Fruit fly (Drosophila melanogaster) Kc167 (cell line): Measurements from ENCODE around the gene CG14015.

Experiments used
- Myc ChIP-seq: fragments of >200 bp; optimal IDR thresholded peaks from 2 replicates; lab custom pipeline; 2017; ENCODE audit warnings: missing external identifiers
- Sin3A ChIP-seq: fragments of >200 bp; optimal IDR thresholded peaks from 2 replicates; lab custom pipeline; 2018; ENCODE audit warnings: missing external identifiers
- h ChIP-seq: fragments of >200 bp; optimal IDR thresholded peaks from 3 replicates; lab custom pipeline; 2018; ENCODE audit warnings: missing external identifiers
- insv ChIP-seq: fragments of >200 bp; optimal IDR thresholded peaks from 3 replicates; lab custom pipeline; 2018; ENCODE audit warnings: missing external identifiers
- psq ChIP-seq: fragments of >200 bp; optimal IDR thresholded peaks from 2 replicates; lab custom pipeline; 2017; ENCODE audit warnings: missing external identifiers
- ttk ChIP-seq: sonication (Bioruptor generic); optimal IDR thresholded peaks from 2 replicates; lab custom pipeline; 2017; ENCODE audit warnings: missing external identifiers

CG14015 gene

dm6 chr2L:5546518-5547287 is 7.7 kb upstream of the CG14015 start, which contains the start of gene Oscillin:
Oscillin (plus strand) TSS chr2L:5547086.
- TF ChIP-seq h (lab: Kevin White, UChicago) (no peak), Myc (lab: Kevin White, UChicago) (no peak), psq (lab: Kevin White, UChicago) (no peak), Sin3A (lab: Kevin White, UChicago) (no peak), insv (lab: Kevin White, UChicago) (no peak), ttk (no peak)

dm6 chr2L:5546207-5546517 is 7.2 kb upstream of the CG14015 start:
- no peak for TF ChIP-seq psq (lab: Kevin White, UChicago)
- TF ChIP-seq Myc (lab: Kevin White, UChicago), result no peak
- no peak for TF ChIP-seq insv (lab: Kevin White, UChicago)
- no peak for TF ChIP-seq ttk
- TF ChIP-seq Sin3A (lab: Kevin White, UChicago), result no peak
- TF ChIP-seq h (lab: Kevin White, UChicago), result no peak

- TF ChIP-seq Sin3A (lab: Kevin White, UChicago) (no peak), psq (lab: Kevin White, UChicago) (no peak), h (lab: Kevin White, UChicago) (no peak), ttk (no peak), insv (lab: Kevin White, UChicago) (no peak), Myc (lab: Kevin White, UChicago) (no peak)
These were observed 4.0 kb upstream of the CG14015 start for dm6 chr2L:5542944-5543515.

DNA sequence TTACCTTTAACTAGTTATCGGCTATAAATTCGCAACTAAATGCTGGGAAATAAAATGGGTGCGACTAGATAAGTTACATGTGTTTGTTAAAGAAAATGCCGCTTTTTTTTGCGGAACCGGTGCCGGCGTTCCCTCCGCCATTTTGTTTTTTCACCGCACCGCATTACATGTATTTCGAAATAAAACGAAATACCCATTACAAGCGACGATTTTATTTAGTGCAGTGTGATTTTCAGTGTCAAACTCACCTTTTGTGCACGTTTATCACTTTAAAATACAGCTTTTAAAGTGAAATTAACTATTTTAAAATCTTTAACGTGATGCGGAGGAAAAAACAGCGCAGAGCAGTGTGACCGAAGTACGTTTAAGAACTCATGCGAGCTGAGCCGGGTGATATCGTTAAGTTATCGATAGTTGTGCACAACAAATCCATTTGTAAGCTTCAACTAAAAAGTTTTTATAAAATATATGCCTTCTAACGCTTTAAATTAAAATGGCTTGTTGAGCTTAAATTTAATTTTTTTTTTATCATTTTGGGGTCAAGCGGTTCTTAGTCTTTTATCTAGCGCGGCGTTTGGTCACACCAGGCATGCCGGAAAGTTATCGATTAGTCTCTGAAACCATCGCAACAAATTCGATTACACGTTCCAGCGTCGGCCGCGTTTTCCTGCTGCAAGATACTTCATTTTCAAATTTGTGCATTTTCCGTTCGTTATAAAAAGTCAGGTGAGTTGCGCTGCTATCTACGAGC is 3.1 kb upstream of the CG14015 start, which contains the start of the genes Hel25E and Lam:
TSS of gene Hel25E (minus strand) at position 380 of the 751 bp plus-strand sequence.
TSS of gene Lam (plus strand) at position 546 of the 751 bp plus-strand sequence.
- TF ChIP-seq psq (lab: Kevin White, UChicago) (no peak), insv (lab: Kevin White, UChicago) (no peak), Sin3A (lab: Kevin White, UChicago) (no peak), h (lab: Kevin White, UChicago) (no peak), ttk (no peak), Myc (lab: Kevin White, UChicago) (no peak)

DNA sequence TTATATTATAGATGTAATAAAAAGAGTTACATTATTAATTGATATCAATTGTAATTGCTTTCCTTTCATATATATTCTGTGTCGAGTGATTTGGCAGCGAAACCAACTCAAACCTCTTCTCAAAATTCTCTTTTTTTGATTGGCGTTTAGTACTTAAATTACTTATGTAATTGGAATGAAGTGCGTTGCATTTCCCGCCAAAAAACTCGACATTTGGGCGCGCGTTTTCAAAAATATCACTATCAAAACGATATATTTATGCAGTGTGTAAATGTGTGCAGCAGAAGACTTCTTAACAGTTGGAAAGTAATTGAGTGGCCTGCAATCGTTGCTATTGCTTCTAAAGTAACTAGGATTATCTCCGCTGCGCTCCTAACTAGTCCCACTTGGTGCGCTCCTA is 1.9 kb downstream of the CG14015 start:
- TF ChIP-seq h (lab: Kevin White, UChicago) (no peak), ttk (no peak), Sin3A (lab: Kevin White, UChicago) (no peak), insv (lab: Kevin White, UChicago) (no peak), Myc (lab: Kevin White, UChicago) (no peak), psq (lab: Kevin White, UChicago) (no peak)

DNA sequence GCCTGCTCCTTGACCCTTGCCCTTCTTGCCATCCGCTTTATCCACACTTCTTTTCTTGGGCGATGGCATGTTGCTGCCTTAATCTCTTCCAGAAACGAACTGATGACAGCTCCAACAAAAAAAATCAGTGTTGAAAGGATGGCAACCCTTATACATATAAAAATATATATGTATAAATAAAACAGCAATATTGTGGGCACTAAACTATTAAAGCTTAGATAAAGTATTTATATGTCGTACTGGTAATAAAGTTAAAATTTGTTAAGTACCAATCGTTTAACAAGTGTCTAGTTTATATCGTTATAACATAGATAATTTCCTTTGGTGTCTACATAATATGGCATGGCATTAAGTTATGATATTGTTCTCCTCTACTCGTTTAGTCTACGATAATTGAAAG is 2.3 kb downstream of the CG14015 start, which contains the start of gene tomb:
TSS of gene tomb (minus strand) at position 101 of the 400 bp plus-strand sequence.
- TF ChIP-seq Myc (lab: Kevin White, UChicago), result no peak
- no peak for TF ChIP-seq psq (lab: Kevin White, UChicago)

DNA sequence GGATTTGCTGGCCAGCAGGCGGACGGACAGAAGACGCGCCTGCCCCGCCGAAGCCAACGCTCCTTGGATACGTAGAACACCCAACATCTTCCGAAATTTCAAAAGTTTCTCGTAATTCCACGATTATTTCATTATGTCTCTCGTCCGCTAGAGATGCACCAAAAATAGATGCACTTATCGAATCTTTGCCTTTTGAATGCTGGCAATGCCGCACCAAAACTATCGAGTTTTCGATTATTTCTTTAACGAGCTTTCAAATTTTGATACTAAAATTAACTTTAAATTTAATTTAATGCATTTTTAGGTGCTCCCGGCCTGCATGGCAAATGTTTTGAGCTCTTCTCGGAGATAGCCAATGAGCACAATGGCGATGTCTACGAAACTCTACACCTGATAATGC is 6.9 kb downstream of the CG14015 start, which contains the start of gene Coq6:
TSS of gene Coq6 (minus strand) at position 163 of the 400 bp plus-strand sequence.
- TF ChIP-seq Sin3A (lab: Kevin White, UChicago), result no peak

dm6 chr2L:5527861-5528260 is 11.1 kb downstream of the CG14015 start, which contains the start of gene CG31915:
CG31915 (plus strand) TSS chr2L:5528123.
- TF ChIP-seq ttk, result no peak
- TF ChIP-seq Myc (lab: Kevin White, UChicago), result no peak
- no peak for TF ChIP-seq insv (lab: Kevin White, UChicago)
- no peak for TF ChIP-seq psq (lab: Kevin White, UChicago)
- no peak for TF ChIP-seq h (lab: Kevin White, UChicago)
- no peak for TF ChIP-seq Sin3A (lab: Kevin White, UChicago)

- TF ChIP-seq Sin3A (lab: Kevin White, UChicago), result no peak
- TF ChIP-seq ttk, result no peak
- TF ChIP-seq h (lab: Kevin White, UChicago), result no peak
- no peak for TF ChIP-seq Myc (lab: Kevin White, UChicago)
- no peak for TF ChIP-seq insv (lab: Kevin White, UChicago)
- no peak for TF ChIP-seq psq (lab: Kevin White, UChicago)
These were observed 12.3 kb downstream of the CG14015 start, which contains the start of gene Cox11 for dm6 chr2L:5526738-5527137. Cox11 (plus strand) TSS chr2L:5526957.

- TF ChIP-seq h (lab: Kevin White, UChicago) (no peak), insv (lab: Kevin White, UChicago) (no peak), Sin3A (lab: Kevin White, UChicago) (no peak), psq (lab: Kevin White, UChicago) (no peak), Myc (lab: Kevin White, UChicago) (no peak), ttk (no peak)
These were observed 13.3 kb downstream of the CG14015 start, which contains the start of gene Cap-D3 for dm6 chr2L:5525723-5526122. Cap-D3 (plus strand) TSS chr2L:5525905.

dm6 chr2L:5523848-5524473 is 15.0 kb downstream of the CG14015 start, which contains the start of the genes Vps52 and Elp4:
Vps52 (minus strand) TSS chr2L:5523898.
Elp4 (plus strand) TSS chr2L:5524139.
- TF ChIP-seq psq (lab: Kevin White, UChicago), result no peak
- TF ChIP-seq Sin3A (lab: Kevin White, UChicago), result no peak
- no peak for TF ChIP-seq Myc (lab: Kevin White, UChicago)
- TF ChIP-seq h (lab: Kevin White, UChicago), result no peak
- no peak for TF ChIP-seq insv (lab: Kevin White, UChicago)
- no peak for TF ChIP-seq ttk
